Fruit fly (Drosophila melanogaster) whole organism, embryonic: ENCODE data around the gene Tgt.

Source experiments
- Antp ChIP-seq: fragments of 200-800 bp; sonication (Bioruptor generic); optimal IDR thresholded peaks from 3 replicates; lab custom pipeline; 2016; ENCODE audit warnings: missing biosample characterization, missing genetic modification characterization
- CG10147 ChIP-seq: fragments of 200-800 bp; sonication (Bioruptor generic); optimal IDR thresholded peaks from 2 replicates; lab custom pipeline; 2019; ENCODE audit warnings: missing biosample characterization, mild to moderate bottlenecking, missing genetic modification characterization, moderate library complexity
- CG10366 ChIP-seq: fragments of 200-800 bp; sonication (Bioruptor generic); IDR thresholded peaks from 2 replicates; pipeline ENCODE4 v1.3.6; 2022; ENCODE audit warnings: missing biosample characterization, missing genetic modification characterization
- CG12155 ChIP-seq: fragments of 200-800 bp; sonication (Bioruptor generic); optimal IDR thresholded peaks from 3 replicates; lab custom pipeline; 2016; ENCODE audit warnings: missing biosample characterization, missing genetic modification characterization
- CG12299 ChIP-seq: fragments of 200-800 bp; sonication (Bioruptor generic); optimal IDR thresholded peaks from 2 replicates; lab custom pipeline; 2018; ENCODE audit warnings: missing biosample characterization, mild to moderate bottlenecking, missing genetic modification characterization
- CG12942 ChIP-seq: fragments of 200-800 bp; sonication (Bioruptor generic); optimal IDR thresholded peaks from 3 replicates; lab custom pipeline; 2016; ENCODE audit warnings: missing biosample characterization, missing genetic modification characterization
- CG15073 ChIP-seq: fragments of 200-800 bp; sonication (Bioruptor generic); optimal IDR thresholded peaks from 2 replicates; lab custom pipeline; 2016; ENCODE audit warnings: missing biosample characterization, missing genetic modification characterization
- CG1529 ChIP-seq: fragments of 200-800 bp; sonication (Bioruptor generic); optimal IDR thresholded peaks from 3 replicates; lab custom pipeline; 2018; ENCODE audit warnings: missing biosample characterization, missing genetic modification characterization
- CG1602 ChIP-seq: fragments of 200-800 bp; sonication (Bioruptor generic); optimal IDR thresholded peaks from 3 replicates; lab custom pipeline; 2016; ENCODE audit warnings: missing biosample characterization, missing genetic modification characterization
- CG17359 ChIP-seq: fragments of 200-800 bp; sonication (Bioruptor generic); optimal IDR thresholded peaks from 3 replicates; lab custom pipeline; 2018; ENCODE audit warnings: missing biosample characterization, mild to moderate bottlenecking, missing genetic modification characterization, moderate library complexity
- CG17912 ChIP-seq: fragments of 200-800 bp; sonication (Bioruptor generic); optimal IDR thresholded peaks from 2 replicates; lab custom pipeline; 2018; ENCODE audit warnings: missing biosample characterization, mild to moderate bottlenecking, missing genetic modification characterization
- CG1792 ChIP-seq: fragments of 200-800 bp; sonication (Bioruptor generic); optimal IDR thresholded peaks from 2 replicates; lab custom pipeline; 2016; ENCODE audit warnings: missing biosample characterization, missing genetic modification characterization
- CG4328 ChIP-seq: fragments of 200-800 bp; sonication (Bioruptor generic); optimal IDR thresholded peaks from 3 replicates; lab custom pipeline; 2017; ENCODE audit warnings: missing biosample characterization, missing genetic modification reagents, missing genetic modification characterization
- CG7963 ChIP-seq: fragments of 200-800 bp; sonication (Bioruptor generic); IDR thresholded peaks from 3 replicates; pipeline ENCODE4 v1.3.6; 2022; ENCODE audit warnings: missing biosample characterization, missing genetic modification characterization; ENCODE audit not compliant: partially characterized antibody
- CG9609 ChIP-seq: fragments of 200-800 bp; sonication (Bioruptor generic); optimal IDR thresholded peaks from 3 replicates; lab custom pipeline; 2016; ENCODE audit warnings: missing biosample characterization, missing genetic modification characterization
- Deaf1 ChIP-seq: fragments of 200-800 bp; optimal IDR thresholded peaks from 3 replicates; lab custom pipeline; 2019; ENCODE audit warnings: missing biosample characterization, mild to moderate bottlenecking, missing genetic modification characterization, moderate library complexity
- Drgx ChIP-seq: fragments of 200-800 bp; sonication (Bioruptor generic); IDR thresholded peaks from 2 replicates; pipeline ENCODE4 v1.3.6; 2022; ENCODE audit warnings: missing biosample characterization, missing genetic modification characterization
- Fer2 ChIP-seq: fragments of 200-800 bp; sonication (Bioruptor generic); optimal IDR thresholded peaks from 2 replicates; lab custom pipeline; 2018; ENCODE audit warnings: missing biosample characterization, mild to moderate bottlenecking, missing genetic modification characterization, moderate library complexity
- GATAe ChIP-seq: fragments of 200-800 bp; sonication (Bioruptor generic); conservative IDR thresholded peaks from 2 replicates; pipeline ENCODE4 v1.3.6; 2022; ENCODE audit warnings: missing biosample characterization, missing genetic modification characterization
- HLH3B ChIP-seq: fragments of 200-800 bp; sonication (Bioruptor generic); IDR thresholded peaks from 2 replicates; pipeline ENCODE4 v1.3.6; 2022; ENCODE audit warnings: missing biosample characterization, missing genetic modification characterization
- HLHmδ ChIP-seq: fragments of 200-800 bp; sonication (Bioruptor generic); optimal IDR thresholded peaks from 2 replicates; lab custom pipeline; 2018; ENCODE audit warnings: missing biosample characterization, mild to moderate bottlenecking, missing genetic modification characterization, moderate library complexity
- Meics ChIP-seq: fragments of 200-800 bp; sonication (Bioruptor generic); optimal IDR thresholded peaks from 2 replicates; lab custom pipeline; 2017; ENCODE audit warnings: missing biosample characterization, mild to moderate bottlenecking, missing genetic modification characterization
- NK7.1 ChIP-seq: fragments of 200-800 bp; sonication (Bioruptor generic); optimal IDR thresholded peaks from 3 replicates; lab custom pipeline; 2016; ENCODE audit warnings: missing biosample characterization, missing genetic modification characterization
- Nf-YB ChIP-seq: fragments of 200-800 bp; sonication (Bioruptor generic); optimal IDR thresholded peaks from 3 replicates; lab custom pipeline; 2019; ENCODE audit warnings: missing biosample characterization, mild to moderate bottlenecking, missing genetic modification characterization, moderate library complexity
- Oaz ChIP-seq: fragments of 200-800 bp; sonication (Bioruptor generic); IDR thresholded peaks from 2 replicates; pipeline ENCODE4 v1.3.6; 2022; ENCODE audit warnings: missing biosample characterization, missing genetic modification characterization
- Opbp ChIP-seq: fragments of 200-800 bp; sonication (Bioruptor generic); IDR thresholded peaks from 3 replicates; pipeline ENCODE4 v1.3.6; 2022; ENCODE audit warnings: missing biosample characterization, missing genetic modification characterization; ENCODE audit not compliant: partially characterized antibody
- PHDP ChIP-seq: fragments of 200-800 bp; sonication (Bioruptor generic); optimal IDR thresholded peaks from 3 replicates; lab custom pipeline; 2018; ENCODE audit warnings: missing biosample characterization, mild to moderate bottlenecking, missing genetic modification characterization, moderate library complexity
- Pdp1 ChIP-seq, 2 experiments: fragments of 200-800 bp; sonication (Bioruptor generic); optimal IDR thresholded peaks; 3 replicates each; lab custom pipeline; 2016; ENCODE audit warnings: missing biosample characterization in 2 of 2, missing genetic modification characterization in 2 of 2, mild to moderate bottlenecking in 1 of 2, moderate library complexity in 1 of 2
- ac ChIP-seq: fragments of 200-800 bp; sonication (Bioruptor generic); optimal IDR thresholded peaks from 3 replicates; lab custom pipeline; 2017; ENCODE audit warnings: missing biosample characterization, mild to moderate bottlenecking, missing genetic modification characterization
- bowl ChIP-seq: fragments of 200-800 bp; sonication (Bioruptor generic); IDR thresholded peaks from 2 replicates; pipeline ENCODE4 v1.3.6; 2022; ENCODE audit warnings: missing biosample characterization, missing genetic modification characterization
- btn ChIP-seq: fragments of 200-800 bp; sonication (Bioruptor generic); optimal IDR thresholded peaks from 2 replicates; lab custom pipeline; 2016; ENCODE audit warnings: missing biosample characterization, missing genetic modification characterization
- chinmo ChIP-seq: fragments of 200-800 bp; sonication (Bioruptor generic); IDR thresholded peaks from 4 replicates; pipeline ENCODE4 v1.3.6; 2022; ENCODE audit warnings: missing biosample characterization, missing genetic modification characterization; ENCODE audit not compliant: partially characterized antibody
- chn ChIP-seq: fragments of 200-800 bp; sonication (Bioruptor generic); optimal IDR thresholded peaks from 2 replicates; lab custom pipeline; 2016; ENCODE audit warnings: missing biosample characterization, missing genetic modification characterization
- crc ChIP-seq: fragments of 200-800 bp; sonication (Bioruptor generic); optimal IDR thresholded peaks from 2 replicates; lab custom pipeline; 2016; ENCODE audit warnings: missing biosample characterization, missing genetic modification characterization
- crol ChIP-seq: fragments of 200-800 bp; sonication (Bioruptor generic); IDR thresholded peaks from 2 replicates; pipeline ENCODE4 v1.3.6; 2022; ENCODE audit warnings: missing biosample characterization, missing genetic modification characterization
- esg ChIP-seq: fragments of 200-800 bp; sonication (Bioruptor generic); conservative IDR thresholded peaks from 2 replicates; pipeline ENCODE4 v1.3.6; 2022; ENCODE audit warnings: missing biosample characterization, missing genetic modification characterization
- nom ChIP-seq: fragments of 200-800 bp; sonication (Bioruptor generic); optimal IDR thresholded peaks from 2 replicates; lab custom pipeline; 2017; ENCODE audit warnings: missing biosample characterization, missing genetic modification characterization, mild to moderate bottlenecking, moderate library complexity, missing genetic modification reagents
- pum ChIP-seq: fragments of 200-800 bp; sonication (Bioruptor generic); optimal IDR thresholded peaks from 2 replicates; lab custom pipeline; 2016; ENCODE audit warnings: missing biosample characterization, missing genetic modification characterization
- rib ChIP-seq: fragments of 200-800 bp; sonication (Bioruptor generic); IDR thresholded peaks from 2 replicates; pipeline ENCODE4 v1.3.6; 2022; ENCODE audit warnings: missing biosample characterization, missing genetic modification characterization
- salm ChIP-seq: fragments of 200-800 bp; sonication (Bioruptor generic); optimal IDR thresholded peaks from 2 replicates; lab custom pipeline; 2018; ENCODE audit warnings: missing biosample characterization, mild to moderate bottlenecking, missing genetic modification characterization
- sc ChIP-seq, 3 experiments: fragments of >200 bp in 2 of 3; fragments of 200-800 bp in 1 of 3; sonication (Bioruptor generic) in 1 of 3; optimal IDR thresholded peaks; 2 replicates in 2 of 3; 3 replicates in 1 of 3; lab custom pipeline; 2017; ENCODE audit warnings: mild to moderate bottlenecking in 1 of 3, missing biosample characterization in 1 of 3, missing genetic modification characterization in 1 of 3, missing genetic modification reagents in 1 of 3
- sd ChIP-seq: fragments of 200-800 bp; sonication (Bioruptor generic); optimal IDR thresholded peaks from 3 replicates; lab custom pipeline; 2018; ENCODE audit warnings: missing biosample characterization, mild to moderate bottlenecking, missing genetic modification characterization, moderate library complexity
- sens ChIP-seq: fragments of 200-800 bp; sonication (Bioruptor generic); peaks from one replicate; lab custom pipeline; 2016; ENCODE audit warnings: missing biosample characterization, missing genetic modification characterization
- slou ChIP-seq: fragments of 200-800 bp; sonication (Bioruptor generic); optimal IDR thresholded peaks from 3 replicates; lab custom pipeline; 2016; ENCODE audit warnings: missing biosample characterization, missing genetic modification characterization
- trem ChIP-seq: fragments of 200-800 bp; optimal IDR thresholded peaks from 3 replicates; lab custom pipeline; 2019; ENCODE audit warnings: missing biosample characterization, mild to moderate bottlenecking, missing genetic modification characterization, moderate library complexity
- tup ChIP-seq: fragments of 200-800 bp; sonication (Bioruptor generic); optimal IDR thresholded peaks from 2 replicates; lab custom pipeline; 2016; ENCODE audit warnings: missing biosample characterization, mild to moderate bottlenecking, missing genetic modification characterization, moderate library complexity
- unpg ChIP-seq: fragments of 200-800 bp; sonication (Bioruptor generic); optimal IDR thresholded peaks from 3 replicates; lab custom pipeline; 2018; ENCODE audit warnings: missing biosample characterization, mild to moderate bottlenecking, missing genetic modification characterization, moderate library complexity
- wor ChIP-seq: fragments of 200-800 bp; sonication (Bioruptor generic); IDR thresholded peaks from 2 replicates; pipeline ENCODE4 v1.3.6; 2022; ENCODE audit warnings: missing biosample characterization, missing genetic modification characterization

The Tgt gene

DNA sequence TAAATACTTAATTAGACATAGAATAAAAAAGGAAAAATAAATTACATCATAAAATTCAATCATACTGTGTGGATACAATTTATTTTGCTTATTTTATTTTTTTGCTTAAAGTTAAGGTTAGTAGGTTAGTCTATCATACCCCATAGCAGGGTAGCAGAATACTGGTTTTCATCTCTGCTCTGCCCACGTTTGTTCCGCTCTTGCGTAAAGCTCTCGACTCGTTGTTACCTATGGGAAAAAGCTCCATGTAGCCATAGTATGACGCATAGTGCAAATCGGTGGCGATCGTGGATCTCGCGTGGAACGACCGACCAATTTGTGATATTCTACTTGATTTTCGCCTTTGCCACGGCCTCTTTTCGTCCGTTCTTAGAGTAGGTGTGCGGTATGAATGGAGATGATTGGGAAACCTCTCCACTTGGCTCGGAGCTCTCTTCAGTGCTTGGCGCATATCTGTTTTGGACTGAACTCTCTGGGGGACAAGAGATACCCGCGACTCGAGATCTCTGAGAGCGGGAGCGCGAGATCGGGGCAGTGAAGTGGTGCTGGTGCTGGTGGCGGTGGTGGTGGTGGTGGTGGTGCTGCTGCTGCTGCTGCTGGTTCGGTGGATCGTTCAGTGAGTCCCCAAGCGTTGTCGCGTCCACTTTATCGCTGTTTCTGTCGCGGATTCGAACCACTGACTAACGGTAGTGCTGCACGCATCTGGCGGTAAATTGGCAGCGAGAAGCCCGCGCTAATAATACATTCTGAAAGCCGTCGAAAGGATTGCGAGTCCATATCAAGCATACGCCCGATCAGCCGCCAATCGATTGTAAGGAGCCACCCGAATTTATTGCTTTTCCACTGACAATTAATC, 2.0 kb downstream of the Tgt start, which contains the start of gene CG5001 (continued):
- TF ChIP-seq NK7.1 (GFP tag; lab: Kevin White, UChicago) (peak; percentile 9), CG12942 (GFP tag; lab: Kevin White, UChicago) (peak; percentile 73), Pdp1 (GFP tag; optimal IDR thresholded peaks at IDR 0.05; lab: Kevin White, UChicago) (peak; percentile 62 to 90), Drgx (GFP tag; lab: Robert Waterston, UW) (peak; percentile 87), rib (GFP tag; lab: Robert Waterston, UW) (peak; percentile 62), CG9609 (GFP tag; lab: Kevin White, UChicago) (peak; percentile 57), CG1792 (peak; percentile 53), sc (optimal IDR thresholded peaks at IDR 0.05; lab: Kevin White, UChicago) (no peak), sc (GFP tag; optimal IDR thresholded peaks at IDR 0.05; lab: Kevin White, UChicago) (peak; percentile 60), CG10366 (peak; percentile 84), nom (GFP tag; lab: Kevin White, UChicago) (peak; percentile 54), CG12299 (peak; percentile 81), bowl (peak; percentile 36; the same call in 1 of the 2 replicates), tup (GFP tag; lab: Kevin White, UChicago) (no peak), CG7963 (GFP tag; lab: Robert Waterston, UW) (no peak), PHDP (tag; lab: Kevin White, UChicago) (peak; percentile 94), crc (GFP tag; lab: Kevin White, UChicago) (peak; percentile 34), salm (tag; lab: Kevin White, UChicago) (peak; percentile 74), HLHmδ (GFP tag; lab: Kevin White, UChicago) (no peak), esg (GFP tag; lab: Robert Waterston, UW) (peak; percentile 74), Fer2 (tag; lab: Kevin White, UChicago) (peak; percentile 82), Deaf1 (peak; percentile 88), CG1602 (GFP tag; lab: Kevin White, UChicago) (peak; percentile 73), CG10147 (GFP tag; lab: Kevin White, UChicago) (peak; percentile 80), CG1529 (GFP tag; lab: Kevin White, UChicago) (no peak), trem (peak; percentile 79), sd (tag; lab: Kevin White, UChicago) (peak; percentile 25), btn (peak; percentile 25), Meics (peak; percentile 84), sens (GFP tag; lab: Kevin White, UChicago) (peak; percentile 93), CG17912 (no peak), ac (GFP tag; lab: Kevin White, UChicago) (no peak), unpg (GFP tag; lab: Kevin White, UChicago) (peak; percentile 93), CG15073 (GFP tag; lab: Kevin White, UChicago) (no peak), CG12155 (GFP tag; lab: Kevin White, UChicago) (peak; percentile 83), chinmo (GFP tag; lab: Robert Waterston, UW) (peak; percentile 96), Nf-YB (GFP tag; lab: Kevin White, UChicago) (peak; percentile 60), Opbp (GFP tag; lab: Robert Waterston, UW) (no peak), wor (peak; percentile 51; the same call in 1 of the 2 replicates), HLH3B (GFP tag; lab: Robert Waterston, UW) (peak; percentile 89), Oaz (GFP tag; lab: Robert Waterston, UW) (peak; percentile 68), CG4328 (GFP tag; lab: Kevin White, UChicago) (peak; percentile 84), chn (GFP tag; lab: Kevin White, UChicago) (peak; percentile 67), CG17359 (tag; lab: Kevin White, UChicago) (peak; percentile 95), Antp (GFP tag; lab: Kevin White, UChicago) (peak; percentile 77), GATAe (GFP tag; lab: Robert Waterston, UW) (no peak; the same call in 1 of the 2 replicates), pum (GFP tag; lab: Kevin White, UChicago) (peak; percentile 62), crol (GFP tag; lab: Robert Waterston, UW) (peak; percentile 83), slou (GFP tag; lab: Kevin White, UChicago) (peak; percentile 65)
